Worm (Caenorhabditis elegans) whole organism, L3 larva: ENCODE measurements around the gene M199.2.

Experiments used
- R02D3.7 ChIP-seq: fragments of 150-350 bp; optimal IDR thresholded peaks from 2 replicates; lab custom pipeline; 2014; ENCODE audit warnings: missing biosample characterization, missing genetic modification characterization
- ZK546.5 ChIP-seq: sonication (generic microtip); optimal IDR thresholded peaks from 2 replicates; lab custom pipeline; 2017; ENCODE audit warnings: missing biosample characterization, missing genetic modification characterization
- aly-2 ChIP-seq: fragments of 150-350 bp; optimal IDR thresholded peaks from 2 replicates; lab custom pipeline; 2014; ENCODE audit warnings: missing biosample characterization, missing genetic modification characterization
- ceh-16 ChIP-seq: sonication (generic microtip); optimal IDR thresholded peaks from 2 replicates; lab custom pipeline; 2017; ENCODE audit warnings: missing biosample characterization, missing genetic modification characterization
- ceh-28 ChIP-seq: fragments of 150-350 bp; optimal IDR thresholded peaks from 2 replicates; lab custom pipeline; 2014; ENCODE audit warnings: missing biosample characterization, missing genetic modification reagents, missing genetic modification characterization
- ceh-82 ChIP-seq: fragments of 150-350 bp; optimal IDR thresholded peaks from 2 replicates; lab custom pipeline; 2014; ENCODE audit warnings: missing biosample characterization, missing genetic modification characterization
- daf-12 ChIP-seq: fragments of 150-350 bp; optimal IDR thresholded peaks from 2 replicates; lab custom pipeline; 2014; ENCODE audit warnings: missing biosample characterization, missing genetic modification reagents, missing genetic modification characterization
- egl-5 ChIP-seq: fragments of 150-350 bp; optimal IDR thresholded peaks from 2 replicates; lab custom pipeline; 2017; ENCODE audit warnings: missing biosample characterization, missing genetic modification reagents, missing genetic modification characterization, inconsistent platforms
- elt-1 ChIP-seq: fragments of 150-350 bp; optimal IDR thresholded peaks from 2 replicates; lab custom pipeline; 2014; ENCODE audit warnings: missing biosample characterization, missing genetic modification characterization
- elt-3 ChIP-seq, 3 experiments: fragments of 150-350 bp in 1 of 3; sonication (generic microtip) in 2 of 3; optimal IDR thresholded peaks; 2 replicates in 2 of 3; 4 replicates in 1 of 3; lab custom pipeline; 2014 to 2017; ENCODE audit warnings: missing biosample characterization in 3 of 3, missing genetic modification characterization in 3 of 3
- eor-1 ChIP-seq, 2 experiments: fragments of 150-350 bp; optimal IDR thresholded peaks; 2 replicates each; lab custom pipeline; 2014 to 2018; ENCODE audit warnings: missing biosample characterization in 2 of 2, missing genetic modification characterization in 2 of 2
- fkh-10 ChIP-seq: sonication (generic microtip); optimal IDR thresholded peaks from 2 replicates; lab custom pipeline; 2017; ENCODE audit warnings: missing biosample characterization, missing genetic modification reagents, missing genetic modification characterization
- fos-1 ChIP-seq: fragments of 150-350 bp; optimal IDR thresholded peaks from 2 replicates; lab custom pipeline; 2014; ENCODE audit warnings: missing biosample characterization, missing genetic modification characterization
- hmg-11 ChIP-seq: sonication (generic microtip); optimal IDR thresholded peaks from 2 replicates; lab custom pipeline; 2016; ENCODE audit warnings: missing genetic modification characterization, missing compliant biosample characterization
- jun-1 ChIP-seq: fragments of 150-350 bp; optimal IDR thresholded peaks from 2 replicates; lab custom pipeline; 2014; ENCODE audit warnings: missing biosample characterization, missing genetic modification reagents, missing genetic modification characterization
- lin-39 ChIP-seq: fragments of 150-350 bp; optimal IDR thresholded peaks from 2 replicates; lab custom pipeline; 2018; ENCODE audit warnings: missing biosample characterization, missing genetic modification reagents, missing genetic modification characterization
- lsy-12 ChIP-seq: sonication (generic microtip); optimal IDR thresholded peaks from 2 replicates; lab custom pipeline; 2016; ENCODE audit warnings: mild to moderate bottlenecking, missing genetic modification characterization, missing compliant biosample characterization
- mdl-1 ChIP-seq: fragments of 150-350 bp; optimal IDR thresholded peaks from 2 replicates; lab custom pipeline; 2014; ENCODE audit warnings: missing biosample characterization, missing genetic modification characterization
- mml-1 ChIP-seq: fragments of 150-350 bp; sonication (generic microtip); optimal IDR thresholded peaks from 3 replicates; lab custom pipeline; 2014; ENCODE audit warnings: missing biosample characterization, missing genetic modification characterization
- nfya-1 ChIP-seq: sonication (generic microtip); optimal IDR thresholded peaks from 2 replicates; lab custom pipeline; 2017; ENCODE audit warnings: missing genetic modification characterization, mild to moderate bottlenecking, missing compliant biosample characterization, antibody characterized with exemption, moderate library complexity; ENCODE audit not compliant: insufficient read depth
- nhr-11 ChIP-seq: fragments of 150-350 bp; optimal IDR thresholded peaks from 2 replicates; lab custom pipeline; 2014; ENCODE audit warnings: missing biosample characterization, missing genetic modification characterization
- nhr-12 ChIP-seq: fragments of 150-350 bp; optimal IDR thresholded peaks from 2 replicates; lab custom pipeline; 2014; ENCODE audit warnings: missing biosample characterization, missing genetic modification characterization
- nhr-23 ChIP-seq: fragments of 150-350 bp; optimal IDR thresholded peaks from 2 replicates; lab custom pipeline; 2014; ENCODE audit warnings: missing biosample characterization, missing genetic modification reagents, missing genetic modification characterization
- nhr-28 ChIP-seq: fragments of 150-350 bp; optimal IDR thresholded peaks from 2 replicates; lab custom pipeline; 2014; ENCODE audit warnings: missing biosample characterization, missing genetic modification characterization
- nhr-43 ChIP-seq: sonication (generic microtip); optimal IDR thresholded peaks from 2 replicates; lab custom pipeline; 2016; ENCODE audit warnings: mild to moderate bottlenecking, missing genetic modification characterization, missing compliant biosample characterization; ENCODE audit not compliant: poor library complexity, severe bottlenecking
- nhr-67 ChIP-seq: fragments of 150-350 bp; optimal IDR thresholded peaks from 2 replicates; lab custom pipeline; 2014; ENCODE audit warnings: missing biosample characterization, missing genetic modification characterization
- nhr-76 ChIP-seq: fragments of 150-350 bp; sonication (generic microtip); optimal IDR thresholded peaks from 5 replicates; lab custom pipeline; 2014; ENCODE audit warnings: missing biosample characterization, missing genetic modification characterization
- nhr-77 ChIP-seq: fragments of 150-350 bp; optimal IDR thresholded peaks from 2 replicates; lab custom pipeline; 2014; ENCODE audit warnings: missing biosample characterization, missing genetic modification characterization
- pha-4 ChIP-seq: fragments of 150-350 bp; optimal IDR thresholded peaks from 2 replicates; lab custom pipeline; 2014; ENCODE audit warnings: missing biosample characterization, missing genetic modification reagents, missing genetic modification characterization
- pqm-1 ChIP-seq: fragments of 150-350 bp; optimal IDR thresholded peaks from 2 replicates; lab custom pipeline; 2017; ENCODE audit warnings: missing biosample characterization, missing genetic modification characterization, inconsistent platforms
- sea-2 ChIP-seq: fragments of 150-350 bp; sonication (generic microtip); optimal IDR thresholded peaks from 4 replicates; lab custom pipeline; 2014; ENCODE audit warnings: missing biosample characterization, missing genetic modification reagents, missing genetic modification characterization
- skn-1 ChIP-seq: fragments of 150-350 bp; optimal IDR thresholded peaks from 2 replicates; lab custom pipeline; 2014; ENCODE audit warnings: missing biosample characterization, missing genetic modification characterization
- snpc-4 ChIP-seq: fragments of 150-350 bp; optimal IDR thresholded peaks from 2 replicates; lab custom pipeline; 2014; ENCODE audit warnings: missing biosample characterization, missing genetic modification characterization
- tbx-2 ChIP-seq: sonication (generic microtip); optimal IDR thresholded peaks from 2 replicates; lab custom pipeline; 2016; ENCODE audit warnings: mild to moderate bottlenecking, missing genetic modification characterization, missing compliant biosample characterization
- unc-39 ChIP-seq: sonication (generic microtip); optimal IDR thresholded peaks from 4 replicates; lab custom pipeline; 2017; ENCODE audit warnings: missing biosample characterization, missing genetic modification characterization
- unc-62 ChIP-seq: fragments of 150-350 bp; sonication (generic microtip); optimal IDR thresholded peaks from 4 replicates; lab custom pipeline; 2014; ENCODE audit warnings: missing biosample characterization, missing genetic modification reagents, missing genetic modification characterization
- ztf-11 ChIP-seq: fragments of 150-350 bp; optimal IDR thresholded peaks from 2 replicates; lab custom pipeline; 2014; ENCODE audit warnings: missing biosample characterization, missing genetic modification characterization
- ztf-4 ChIP-seq: fragments of 150-350 bp; optimal IDR thresholded peaks from 2 replicates; lab custom pipeline; 2014; ENCODE audit warnings: missing biosample characterization, missing genetic modification characterization

M199.2 gene

ce11 chrIV:15118390-15118789 lies 9.8 kb downstream of the M199.2 start, which contains the start of gene M199.136:
M199.136 (plus strand) TSS chrIV:15118690.
- no peak for TF ChIP-seq nhr-12 (tag; lab: Kevin White, UChicago)
- no peak for TF ChIP-seq nhr-77 (tag; lab: Kevin White, UChicago)
- no peak for TF ChIP-seq fkh-10 (GFP tag; lab: Kevin White, UChicago)
- no peak for TF ChIP-seq nhr-28 (tag; lab: Kevin White, UChicago)
- TF ChIP-seq elt-3 (tag; optimal IDR thresholded peaks at IDR 0.05; lab: Kevin White, UChicago): no peak
- TF ChIP-seq egl-5 (tag; lab: Kevin White, UChicago): no peak
- TF ChIP-seq unc-39 (tag; lab: Kevin White, UChicago): no peak
- TF ChIP-seq jun-1 (tag; lab: Kevin White, UChicago): no peak
- no peak for TF ChIP-seq elt-1
- no peak for TF ChIP-seq lsy-12
- no peak for TF ChIP-seq ZK546.5 (tag; lab: Kevin White, UChicago)
- TF ChIP-seq, all 47 proteins: peak for 0

ce11 chrIV:15119268-15119667 lies 10.7 kb downstream of the M199.2 start:
- TF ChIP-seq aly-2 (tag; lab: Kevin White, UChicago) (no peak), skn-1 (tag; lab: Kevin White, UChicago) (no peak), ztf-11 (tag; lab: Kevin White, UChicago) (no peak), elt-3 (tag; optimal IDR thresholded peaks at IDR 0.05; lab: Kevin White, UChicago) (no peak), ztf-4 (tag; lab: Kevin White, UChicago) (no peak), nhr-43 (tag; lab: Kevin White, UChicago) (no peak), mml-1 (tag; lab: Kevin White, UChicago) (no peak), lsy-12 (no peak), eor-1 (tag; optimal IDR thresholded peaks at IDR 0.05; lab: Kevin White, UChicago) (no peak), nhr-77 (tag; lab: Kevin White, UChicago) (no peak), snpc-4 (tag; lab: Kevin White, UChicago) (no peak), nhr-11 (tag; lab: Kevin White, UChicago) (no peak), nhr-76 (tag; lab: Kevin White, UChicago) (no peak), daf-12 (tag; lab: Kevin White, UChicago) (no peak), ceh-28 (no peak), jun-1 (tag; lab: Kevin White, UChicago) (no peak), ZK546.5 (tag; lab: Kevin White, UChicago) (no peak), sea-2 (GFP tag; lab: Kevin White, UChicago) (no peak), R02D3.7 (tag; lab: Kevin White, UChicago) (no peak), nhr-23 (no peak)

- no peak for TF ChIP-seq nhr-23
- no peak for TF ChIP-seq pha-4 (tag; lab: Kevin White, UChicago)
- TF ChIP-seq nhr-67 (tag; lab: Kevin White, UChicago): no peak
- no peak for TF ChIP-seq unc-62
- no peak for TF ChIP-seq mdl-1 (tag; lab: Kevin White, UChicago)
- no peak for TF ChIP-seq ceh-16 (tag; lab: Kevin White, UChicago)
- TF ChIP-seq nhr-76 (tag; lab: Kevin White, UChicago): no peak
- TF ChIP-seq nhr-28 (tag; lab: Kevin White, UChicago): no peak
- TF ChIP-seq fos-1 (tag; lab: Kevin White, UChicago): no peak
- TF ChIP-seq nfya-1 (tag; lab: Kevin White, UChicago): no peak
- no peak for TF ChIP-seq nhr-43 (tag; lab: Kevin White, UChicago)
- TF ChIP-seq ztf-11 (tag; lab: Kevin White, UChicago): no peak
- no peak for TF ChIP-seq fkh-10 (GFP tag; lab: Kevin White, UChicago)
- no peak for TF ChIP-seq elt-3 (tag; optimal IDR thresholded peaks at IDR 0.05; lab: Kevin White, UChicago)
- no peak for TF ChIP-seq pqm-1 (tag; lab: Kevin White, UChicago)
- no peak for TF ChIP-seq eor-1 (tag; optimal IDR thresholded peaks at IDR 0.05; lab: Kevin White, UChicago)
- no peak for TF ChIP-seq lin-39
- no peak for TF ChIP-seq mml-1 (tag; lab: Kevin White, UChicago)
Observed at ce11 chrIV:15120746-15121145, 12.2 kb downstream of the M199.2 start, which contains the start of gene clec-189. clec-189 (plus strand) TSS chrIV:15120837.

ce11 chrIV:15122882-15123281 lies 14.3 kb downstream of the M199.2 start, which contains the start of gene M199.7:
M199.7 (plus strand) TSS chrIV:15123182.
- TF ChIP-seq pqm-1 (tag; lab: Kevin White, UChicago): no peak
- no peak for TF ChIP-seq ZK546.5 (tag; lab: Kevin White, UChicago)
- TF ChIP-seq unc-39 (tag; lab: Kevin White, UChicago): no peak
- no peak for TF ChIP-seq egl-5 (tag; lab: Kevin White, UChicago)
- no peak for TF ChIP-seq ceh-82 (tag; lab: Kevin White, UChicago)
- TF ChIP-seq nhr-11 (tag; lab: Kevin White, UChicago): no peak
- TF ChIP-seq nhr-23: no peak
- no peak for TF ChIP-seq nhr-67 (tag; lab: Kevin White, UChicago)
- TF ChIP-seq hmg-11 (tag; lab: Kevin White, UChicago): no peak
- TF ChIP-seq tbx-2 (tag; lab: Kevin White, UChicago): no peak
- TF ChIP-seq lin-39: no peak
- TF ChIP-seq skn-1 (tag; lab: Kevin White, UChicago): no peak
- TF ChIP-seq ztf-4 (tag; lab: Kevin White, UChicago): no peak
- no peak for TF ChIP-seq R02D3.7 (tag; lab: Kevin White, UChicago)
- TF ChIP-seq mdl-1 (tag; lab: Kevin White, UChicago): no peak
- no peak for TF ChIP-seq lsy-12
- no peak for TF ChIP-seq fos-1 (tag; lab: Kevin White, UChicago)
- no peak for TF ChIP-seq daf-12 (tag; lab: Kevin White, UChicago)
- no peak for TF ChIP-seq eor-1 (tag; optimal IDR thresholded peaks at IDR 0.05; lab: Kevin White, UChicago)
- no peak for TF ChIP-seq sea-2 (GFP tag; lab: Kevin White, UChicago)
